Fruit fly (Drosophila melanogaster) whole organism, prepupa: ENCODE data around the gene Ubc87F.

Experiments
- Blimp-1 ChIP-seq: fragments of 200-800 bp; sonication (Bioruptor generic); optimal IDR thresholded peaks from 3 replicates; lab custom pipeline; 2017; ENCODE audit warnings: missing biosample characterization, missing genetic modification characterization, mild to moderate bottlenecking, moderate library complexity, missing genetic modification reagents
- CG11902 ChIP-seq: fragments of 200-800 bp; sonication (Bioruptor generic); optimal IDR thresholded peaks from 3 replicates; lab custom pipeline; 2016; ENCODE audit warnings: missing biosample characterization, missing genetic modification characterization
- CG6792 ChIP-seq: fragments of 200-800 bp; sonication (Bioruptor generic); optimal IDR thresholded peaks from 3 replicates; lab custom pipeline; 2016; ENCODE audit warnings: missing biosample characterization, missing genetic modification characterization
- CG6808 ChIP-seq: fragments of 200-800 bp; sonication (Bioruptor generic); optimal IDR thresholded peaks from 3 replicates; lab custom pipeline; 2017; ENCODE audit warnings: missing biosample characterization, missing genetic modification characterization, mild to moderate bottlenecking, moderate library complexity, missing genetic modification reagents
- OdsH ChIP-seq: fragments of 200-800 bp; sonication (Bioruptor generic); optimal IDR thresholded peaks from 3 replicates; lab custom pipeline; 2016; ENCODE audit warnings: missing biosample characterization, missing genetic modification characterization
- Sox15 ChIP-seq: fragments of 200-800 bp; sonication (Bioruptor generic); optimal IDR thresholded peaks from 3 replicates; lab custom pipeline; 2016; ENCODE audit warnings: missing biosample characterization, missing genetic modification characterization
- acj6 ChIP-seq: fragments of 200-800 bp; sonication (Bioruptor generic); optimal IDR thresholded peaks from 3 replicates; lab custom pipeline; 2016; ENCODE audit warnings: missing biosample characterization, missing genetic modification characterization
- fd85E ChIP-seq: fragments of 200-800 bp; sonication (Bioruptor generic); optimal IDR thresholded peaks from 3 replicates; lab custom pipeline; 2016; ENCODE audit warnings: missing biosample characterization, missing genetic modification characterization
- salr ChIP-seq, 2 experiments: fragments of 200-800 bp; sonication (Bioruptor generic); optimal IDR thresholded peaks; 3 replicates each; lab custom pipeline; 2016 to 2018; ENCODE audit warnings: missing biosample characterization in 2 of 2, missing genetic modification characterization in 2 of 2, mild to moderate bottlenecking in 1 of 2
- ss ChIP-seq, 2 experiments: fragments of 200-800 bp; sonication (Bioruptor generic); optimal IDR thresholded peaks; 2 replicates in 1 of 2; 3 replicates in 1 of 2; lab custom pipeline; 2017 to 2018; ENCODE audit warnings: mild to moderate bottlenecking in 2 of 2, missing biosample characterization in 2 of 2, missing genetic modification characterization in 2 of 2, moderate library complexity in 1 of 2
- vri ChIP-seq: fragments of 200-800 bp; sonication (Bioruptor generic); optimal IDR thresholded peaks from 3 replicates; lab custom pipeline; 2016; ENCODE audit warnings: missing biosample characterization, mild to moderate bottlenecking, missing genetic modification characterization

dm6 chr3R:13682994-13683623, 34.9 kb downstream of the Ubc87F start:
- TF ChIP-seq CG6792 (no peak), Sox15 (GFP tag; lab: Kevin White, UChicago) (no peak), Blimp-1 (GFP tag; lab: Kevin White, UChicago) (no peak), fd85E (GFP tag; lab: Kevin White, UChicago) (no peak), CG6808 (GFP tag; lab: Kevin White, UChicago) (no peak), OdsH (GFP tag; lab: Kevin White, UChicago) (no peak), ss (GFP tag; optimal IDR thresholded peaks at IDR 0.05; lab: Kevin White, UChicago) (no peak), acj6 (no peak), CG11902 (no peak), salr (GFP tag; optimal IDR thresholded peaks at IDR 0.05; lab: Kevin White, UChicago) (no peak), vri (GFP tag; lab: Kevin White, UChicago) (no peak)
